Worm (Caenorhabditis elegans) whole organism, L1 larva: ENCODE results near the gene pat-6.
A peak's percentile ranks its signal among the peaks of the same experiment; 100 is the strongest.

Source experiments
- C04F5.9 ChIP-seq: sonication (generic microtip); optimal IDR thresholded peaks from 2 replicates; lab custom pipeline; 2016; ENCODE audit warnings: missing genetic modification characterization, missing compliant biosample characterization
- aha-1 ChIP-seq: fragments of 150-350 bp; optimal IDR thresholded peaks from 2 replicates; lab custom pipeline; 2014; ENCODE audit warnings: missing biosample characterization, missing genetic modification characterization
- alr-1 ChIP-seq: fragments of 200-800 bp; sonication (Bioruptor generic); optimal IDR thresholded peaks from 2 replicates; lab custom pipeline; 2018; ENCODE audit warnings: borderline replicate concordance, mild to moderate bottlenecking, missing genetic modification characterization, missing compliant biosample characterization
- ama-1 ChIP-seq: fragments of 150-350 bp; optimal IDR thresholded peaks from 2 replicates; lab custom pipeline; 2014
- blmp-1 ChIP-seq: fragments of 150-350 bp; optimal IDR thresholded peaks from 2 replicates; lab custom pipeline; 2014; ENCODE audit warnings: missing biosample characterization, missing genetic modification characterization
- ceh-63 ChIP-seq: fragments of 200-800 bp; sonication (Bioruptor generic); optimal IDR thresholded peaks from 2 replicates; lab custom pipeline; 2018; ENCODE audit warnings: mild to moderate bottlenecking, missing genetic modification characterization, missing compliant biosample characterization
- ceh-8 ChIP-seq: fragments of 200-800 bp; sonication (Bioruptor generic); optimal IDR thresholded peaks from 2 replicates; lab custom pipeline; 2018; ENCODE audit warnings: mild to moderate bottlenecking, missing genetic modification characterization, moderate library complexity, missing compliant biosample characterization
- ceh-82 ChIP-seq, 3 experiments: fragments of 150-350 bp in 1 of 3; sonication (generic microtip) in 2 of 3; optimal IDR thresholded peaks; 2 replicates each; lab custom pipeline; 2014 to 2017; ENCODE audit warnings: missing biosample characterization in 3 of 3, missing genetic modification characterization in 3 of 3
- ceh-88 ChIP-seq: fragments of 200-800 bp; sonication (Bioruptor generic); IDR thresholded peaks from 2 replicates; pipeline ENCODE4 v1.3.6; 2022; ENCODE audit warnings: missing genetic modification characterization, missing compliant biosample characterization
- dpl-1 ChIP-seq, 3 experiments: fragments of 150-350 bp in 2 of 3; sonication (generic microtip) in 1 of 3; optimal IDR thresholded peaks; 2 replicates each; lab custom pipeline; 2014 to 2017; ENCODE audit warnings: missing biosample characterization in 3 of 3, missing genetic modification characterization in 3 of 3, missing genetic modification reagents in 3 of 3
- dsc-1 ChIP-seq: sonication (generic microtip); optimal IDR thresholded peaks from 2 replicates; lab custom pipeline; 2016; ENCODE audit warnings: mild to moderate bottlenecking, missing genetic modification characterization, missing compliant biosample characterization
- efl-1 ChIP-seq, 4 experiments: fragments of 150-350 bp; optimal IDR thresholded peaks in 3 of 4; peaks in 1 of 4; 1 replicate in 1 of 4; 2 replicates in 3 of 4; lab custom pipeline; 2014; ENCODE audit warnings: missing biosample characterization in 2 of 4, missing genetic modification characterization in 2 of 4, missing genetic modification reagents in 2 of 4
- efl-3 ChIP-seq: fragments of 200-800 bp; sonication (Bioruptor generic); optimal IDR thresholded peaks from 2 replicates; lab custom pipeline; 2018; ENCODE audit warnings: mild to moderate bottlenecking, missing genetic modification characterization, missing compliant biosample characterization
- egl-27 ChIP-seq, 2 experiments: fragments of 150-350 bp in 1 of 2; sonication (generic microtip); optimal IDR thresholded peaks; 3 replicates each; lab custom pipeline; 2017 to 2018; ENCODE audit warnings: missing biosample characterization in 2 of 2, missing genetic modification characterization in 2 of 2, missing genetic modification reagents in 2 of 2
- elt-2 ChIP-seq: sonication (generic microtip); optimal IDR thresholded peaks from 2 replicates; lab custom pipeline; 2016; ENCODE audit warnings: missing genetic modification characterization, mild to moderate bottlenecking, inconsistent platforms, missing compliant biosample characterization, missing genetic modification reagents
- fkh-10 ChIP-seq: sonication (generic microtip); optimal IDR thresholded peaks from 2 replicates; lab custom pipeline; 2017; ENCODE audit warnings: missing biosample characterization, missing genetic modification reagents, missing genetic modification characterization
- fkh-8 ChIP-seq: sonication (generic microtip); optimal IDR thresholded peaks from 2 replicates; lab custom pipeline; 2016; ENCODE audit warnings: mild to moderate bottlenecking, missing genetic modification characterization, missing compliant biosample characterization
- hlh-17 ChIP-seq: fragments of 200-800 bp; sonication (Bioruptor generic); optimal IDR thresholded peaks from 2 replicates; lab custom pipeline; 2018; ENCODE audit warnings: missing genetic modification characterization, mild to moderate bottlenecking, missing compliant biosample characterization, moderate library complexity, borderline replicate concordance
- hpl-2 ChIP-seq: fragments of 150-350 bp; optimal IDR thresholded peaks from 2 replicates; lab custom pipeline; 2014; ENCODE audit warnings: missing biosample characterization, missing genetic modification reagents, missing genetic modification characterization
- irx-1 ChIP-seq: sonication (generic microtip); optimal IDR thresholded peaks from 2 replicates; lab custom pipeline; 2016; ENCODE audit warnings: missing genetic modification characterization, missing compliant biosample characterization
- isw-1 ChIP-seq: fragments of 200-800 bp; sonication (Bioruptor generic); IDR thresholded peaks from 2 replicates; pipeline ENCODE4 v1.3.6; 2022; ENCODE audit warnings: missing genetic modification characterization, missing compliant biosample characterization
- lin-14 ChIP-seq: fragments of 200-800 bp; sonication (Bioruptor generic); optimal IDR thresholded peaks from 2 replicates; lab custom pipeline; 2018; ENCODE audit warnings: mild to moderate bottlenecking, missing genetic modification characterization, moderate library complexity, missing compliant biosample characterization
- lin-35 ChIP-seq, 2 experiments: fragments of 150-350 bp; optimal IDR thresholded peaks; 2 replicates each; lab custom pipeline; 2014; ENCODE audit warnings: missing biosample characterization in 2 of 2, missing genetic modification characterization in 2 of 2, missing genetic modification reagents in 2 of 2
- lsy-2 ChIP-seq, 2 experiments: fragments of 150-350 bp; optimal IDR thresholded peaks; 2 replicates each; lab custom pipeline; 2014; ENCODE audit warnings: missing biosample characterization in 2 of 2, missing genetic modification characterization in 2 of 2
- mef-2 ChIP-seq: fragments of 150-350 bp; optimal IDR thresholded peaks from 2 replicates; lab custom pipeline; 2014; ENCODE audit warnings: missing biosample characterization, missing genetic modification characterization
- mep-1 ChIP-seq: fragments of 150-350 bp; optimal IDR thresholded peaks from 2 replicates; lab custom pipeline; 2014; ENCODE audit warnings: missing biosample characterization, missing genetic modification characterization
- nhr-11 ChIP-seq: fragments of 150-350 bp; optimal IDR thresholded peaks from 2 replicates; lab custom pipeline; 2014; ENCODE audit warnings: missing biosample characterization, missing genetic modification characterization
- nhr-237 ChIP-seq: fragments of 150-350 bp; optimal IDR thresholded peaks from 2 replicates; lab custom pipeline; 2014; ENCODE audit warnings: missing biosample characterization, missing genetic modification characterization
- nhr-71 ChIP-seq: sonication (generic microtip); optimal IDR thresholded peaks from 2 replicates; lab custom pipeline; 2016; ENCODE audit warnings: mild to moderate bottlenecking, missing genetic modification characterization, moderate library complexity, missing compliant biosample characterization
- nhr-76 ChIP-seq: sonication (generic microtip); optimal IDR thresholded peaks from 2 replicates; lab custom pipeline; 2017; ENCODE audit warnings: missing biosample characterization, missing genetic modification characterization
- nhr-84 ChIP-seq: sonication (generic microtip); optimal IDR thresholded peaks from 2 replicates; lab custom pipeline; 2017; ENCODE audit warnings: missing biosample characterization, missing genetic modification characterization
- pag-3 ChIP-seq: sonication (generic microtip); optimal IDR thresholded peaks from 2 replicates; lab custom pipeline; 2017; ENCODE audit warnings: missing genetic modification characterization, mild to moderate bottlenecking, missing compliant biosample characterization, antibody characterized with exemption, borderline replicate concordance; ENCODE audit not compliant: insufficient read depth
- rnt-1 ChIP-seq: sonication (generic microtip); optimal IDR thresholded peaks from 2 replicates; lab custom pipeline; 2016; ENCODE audit warnings: mild to moderate bottlenecking, missing genetic modification characterization, moderate library complexity, missing compliant biosample characterization
- snpc-4 ChIP-seq: fragments of 150-350 bp; optimal IDR thresholded peaks from 2 replicates; lab custom pipeline; 2014; ENCODE audit warnings: missing biosample characterization, missing genetic modification characterization
- snu-23 ChIP-seq: sonication (generic microtip); optimal IDR thresholded peaks from 2 replicates; lab custom pipeline; 2016; ENCODE audit warnings: missing genetic modification characterization, missing compliant biosample characterization
- sox-4 ChIP-seq: sonication (generic microtip); optimal IDR thresholded peaks from 2 replicates; lab custom pipeline; 2016; ENCODE audit warnings: missing genetic modification characterization, missing compliant biosample characterization
- swsn-7 ChIP-seq: sonication (generic microtip); optimal IDR thresholded peaks from 2 replicates; lab custom pipeline; 2016; ENCODE audit warnings: missing genetic modification characterization, missing compliant biosample characterization
- tlp-1 ChIP-seq: fragments of 150-350 bp; optimal IDR thresholded peaks from 2 replicates; lab custom pipeline; 2014; ENCODE audit warnings: missing biosample characterization, missing genetic modification characterization
- unc-130 ChIP-seq: fragments of 150-350 bp; optimal IDR thresholded peaks from 2 replicates; lab custom pipeline; 2017; ENCODE audit warnings: missing biosample characterization, missing genetic modification characterization, inconsistent platforms
- unc-30 ChIP-seq: sonication (generic microtip); optimal IDR thresholded peaks from 2 replicates; lab custom pipeline; 2017; ENCODE audit warnings: missing biosample characterization, missing genetic modification characterization
- unc-62 ChIP-seq: fragments of 150-350 bp; optimal IDR thresholded peaks from 2 replicates; lab custom pipeline; 2014; ENCODE audit warnings: missing biosample characterization, missing genetic modification reagents, missing genetic modification characterization
- unc-86 ChIP-seq: sonication (generic microtip); optimal IDR thresholded peaks from 2 replicates; lab custom pipeline; 2016; ENCODE audit warnings: missing genetic modification characterization, missing compliant biosample characterization
- zip-4 ChIP-seq: fragments of 200-800 bp; sonication (Bioruptor generic); optimal IDR thresholded peaks from 2 replicates; lab custom pipeline; 2018; ENCODE audit warnings: mild to moderate bottlenecking, missing genetic modification characterization, moderate library complexity, missing compliant biosample characterization
- ztf-11 ChIP-seq, 2 experiments: sonication (generic microtip); optimal IDR thresholded peaks; 2 replicates each; lab custom pipeline; 2016 to 2017; ENCODE audit warnings: missing genetic modification characterization in 2 of 2, missing biosample characterization in 1 of 2, missing compliant biosample characterization in 1 of 2
- ztf-4 ChIP-seq: fragments of 150-350 bp; optimal IDR thresholded peaks from 2 replicates; lab custom pipeline; 2014; ENCODE audit warnings: missing biosample characterization, missing genetic modification characterization

pat-6 gene

ce11 chrIV:264182-264709 is at the start of gene pat-6:
TSS of gene pat-6 (minus strand) at chrIV:264232.
- TF ChIP-seq C04F5.9 (tag; lab: Kevin White, UChicago) (no peak), ceh-82 (tag; optimal IDR thresholded peaks at IDR 0.05; lab: Kevin White, UChicago) (peak in 2 of 3 experiments; percentile 1 to 5), tlp-1 (tag; lab: Kevin White, UChicago) (no peak), efl-3 (GFP tag; lab: Kevin White, UChicago) (no peak), nhr-84 (tag; lab: Kevin White, UChicago) (no peak), unc-130 (tag; lab: Kevin White, UChicago) (no peak), blmp-1 (tag; lab: Kevin White, UChicago) (no peak), fkh-10 (no peak), rnt-1 (tag; lab: Kevin White, UChicago) (peak; percentile 67), hlh-17 (GFP tag; lab: Kevin White, UChicago) (no peak), ama-1 (lab: Kevin White, UChicago) (no peak), egl-27 (tag; optimal IDR thresholded peaks at IDR 0.05; lab: Kevin White, UChicago) (no peak), ztf-4 (tag; lab: Kevin White, UChicago) (peak; percentile 45), ceh-8 (GFP tag; lab: Kevin White, UChicago) (no peak), unc-30 (tag; lab: Kevin White, UChicago) (no peak), aha-1 (no peak), ztf-11 (tag; optimal IDR thresholded peaks at IDR 0.05; lab: Kevin White, UChicago) (no peak), fkh-8 (no peak), swsn-7 (peak; percentile 31), ceh-88 (GFP tag; lab: Robert Waterston, UW) (no peak), elt-2 (no peak), mef-2 (no peak), nhr-71 (tag; lab: Kevin White, UChicago) (peak; percentile 51), alr-1 (no peak), snu-23 (GFP tag; lab: Kevin White, UChicago) (peak; percentile 58), irx-1 (tag; lab: Kevin White, UChicago) (no peak), lsy-2 (tag; optimal IDR thresholded peaks at IDR 0.05; lab: Kevin White, UChicago) (peak in 1 of 2 experiments; percentile 23), dsc-1 (tag; lab: Kevin White, UChicago) (peak; percentile 58), efl-1 (optimal IDR thresholded peaks at IDR 0.05; lab: Kevin White, UChicago) (peak; percentile 57 to 60), efl-1 (GFP tag; optimal IDR thresholded peaks at IDR 0.05 in 1 of 2; lab: Kevin White, UChicago) (peak; percentile 47 to 93), mep-1 (tag; lab: Kevin White, UChicago) (peak; percentile 59), hpl-2 (GFP tag; lab: Kevin White, UChicago) (no peak), lin-14 (peak; percentile 77), dpl-1 (GFP tag; optimal IDR thresholded peaks at IDR 0.05; lab: Kevin White, UChicago) (peak in 1 of 3 experiments; percentile 39), lin-35 (GFP tag; optimal IDR thresholded peaks at IDR 0.05; lab: Kevin White, UChicago) (peak; percentile 7 to 53)

- TF ChIP-seq irx-1 (tag; lab: Kevin White, UChicago), result no peak
- TF ChIP-seq nhr-11 (tag; lab: Kevin White, UChicago), result no peak
- TF ChIP-seq ama-1 (lab: Kevin White, UChicago), result no peak
- TF ChIP-seq hlh-17 (GFP tag; lab: Kevin White, UChicago), result no peak
- no peak for TF ChIP-seq nhr-237
- no peak for TF ChIP-seq elt-2
- no peak for TF ChIP-seq unc-62 (GFP tag; lab: Kevin White, UChicago)
- no peak for TF ChIP-seq snpc-4 (tag; lab: Kevin White, UChicago)
- no peak for TF ChIP-seq sox-4
- TF ChIP-seq isw-1 (GFP tag; lab: Robert Waterston, UW), result no peak
- TF ChIP-seq blmp-1 (tag; lab: Kevin White, UChicago), result no peak
- TF ChIP-seq ceh-63 (GFP tag; lab: Kevin White, UChicago), result no peak
- TF ChIP-seq unc-86 (tag; lab: Kevin White, UChicago), result no peak
- TF ChIP-seq alr-1, result no peak
- no peak for TF ChIP-seq zip-4
- TF ChIP-seq nhr-84 (tag; lab: Kevin White, UChicago), result no peak
- no peak for TF ChIP-seq nhr-76 (tag; lab: Kevin White, UChicago)
- TF ChIP-seq pag-3 (tag; lab: Kevin White, UChicago), result no peak
- TF ChIP-seq ceh-8 (GFP tag; lab: Kevin White, UChicago), result no peak
- TF ChIP-seq dpl-1 (GFP tag; optimal IDR thresholded peaks at IDR 0.05; lab: Kevin White, UChicago), result no peak
- TF ChIP-seq, all 84 proteins: peak for 0
These were observed 49.6 kb upstream of the pat-6 start, which contains the start of gene snai-1 for ce11 chrIV:313615-314014. TSS of gene snai-1 (minus strand) at chrIV:313715.
